Worm (Caenorhabditis elegans) whole organism, L2 larva: ENCODE data around the gene ZK666.14.
A peak's percentile ranks its signal among the peaks of the same experiment; 100 is the strongest.

Source experiments
- C34F6.9 ChIP-seq: fragments of 150-350 bp; optimal IDR thresholded peaks from 2 replicates; lab custom pipeline; 2014; ENCODE audit warnings: missing biosample characterization, missing genetic modification characterization
- F13H6.1 ChIP-seq: sonication (generic microtip); optimal IDR thresholded peaks from 2 replicates; lab custom pipeline; 2016; ENCODE audit warnings: missing genetic modification characterization, missing compliant biosample characterization
- Y55F3AM.14 ChIP-seq: fragments of 200-800 bp; sonication (Bioruptor generic); optimal IDR thresholded peaks from 2 replicates; lab custom pipeline; 2018; ENCODE audit warnings: mild to moderate bottlenecking, missing genetic modification characterization, missing compliant biosample characterization
- alr-1 ChIP-seq: fragments of 150-350 bp; optimal IDR thresholded peaks from 2 replicates; lab custom pipeline; 2014; ENCODE audit warnings: missing biosample characterization, missing genetic modification characterization
- ama-1 ChIP-seq: fragments of 150-350 bp; optimal IDR thresholded peaks from 2 replicates; lab custom pipeline; 2018; ENCODE audit warnings: inconsistent platforms
- blmp-1 ChIP-seq: sonication (generic microtip); optimal IDR thresholded peaks from 2 replicates; lab custom pipeline; 2017; ENCODE audit warnings: missing genetic modification characterization, mild to moderate bottlenecking, missing compliant biosample characterization, antibody characterized with exemption, moderate library complexity; ENCODE audit not compliant: insufficient read depth
- ceh-16 ChIP-seq: fragments of 150-350 bp; optimal IDR thresholded peaks from 2 replicates; lab custom pipeline; 2014; ENCODE audit warnings: missing biosample characterization, missing genetic modification characterization
- ceh-82 ChIP-seq: fragments of 150-350 bp; optimal IDR thresholded peaks from 2 replicates; lab custom pipeline; 2014; ENCODE audit warnings: missing biosample characterization, missing genetic modification characterization
- crh-2 ChIP-seq: sonication (generic microtip); optimal IDR thresholded peaks from 2 replicates; lab custom pipeline; 2017; ENCODE audit warnings: missing biosample characterization, missing genetic modification characterization
- dmd-4 ChIP-seq: sonication (generic microtip); optimal IDR thresholded peaks from 2 replicates; lab custom pipeline; 2017; ENCODE audit warnings: missing biosample characterization, missing genetic modification characterization
- egl-27 ChIP-seq: sonication (generic microtip); optimal IDR thresholded peaks from 3 replicates; lab custom pipeline; 2017; ENCODE audit warnings: missing biosample characterization, missing genetic modification reagents, missing genetic modification characterization
- elt-1 ChIP-seq: fragments of 150-350 bp; optimal IDR thresholded peaks from 2 replicates; lab custom pipeline; 2014; ENCODE audit warnings: missing biosample characterization, missing genetic modification characterization
- elt-3 ChIP-seq: sonication (generic microtip); optimal IDR thresholded peaks from 2 replicates; lab custom pipeline; 2017; ENCODE audit warnings: missing biosample characterization, missing genetic modification characterization
- fos-1 ChIP-seq: fragments of 150-350 bp; optimal IDR thresholded peaks from 2 replicates; lab custom pipeline; 2014; ENCODE audit warnings: missing biosample characterization, missing genetic modification characterization
- gmeb-1 ChIP-seq: fragments of 150-350 bp; optimal IDR thresholded peaks from 2 replicates; lab custom pipeline; 2014; ENCODE audit warnings: missing biosample characterization, missing genetic modification characterization
- lin-11 ChIP-seq: fragments of 150-350 bp; sonication (generic microtip); optimal IDR thresholded peaks from 2 replicates; lab custom pipeline; 2014; ENCODE audit warnings: missing biosample characterization, missing genetic modification characterization, inconsistent platforms, mixed read lengths
- lin-13 ChIP-seq: fragments of 150-350 bp; optimal IDR thresholded peaks from 2 replicates; lab custom pipeline; 2014; ENCODE audit warnings: missing biosample characterization, missing genetic modification reagents, missing genetic modification characterization
- lin-39 ChIP-seq: fragments of 150-350 bp; optimal IDR thresholded peaks from 2 replicates; lab custom pipeline; 2014; ENCODE audit warnings: missing biosample characterization, missing genetic modification reagents, missing genetic modification characterization
- lsy-2 ChIP-seq, 2 experiments: fragments of 150-350 bp in 1 of 2; sonication (generic microtip) in 1 of 2; optimal IDR thresholded peaks; 2 replicates each; lab custom pipeline; 2014 to 2017; ENCODE audit warnings: missing biosample characterization in 2 of 2, missing genetic modification characterization in 2 of 2
- mab-5 ChIP-seq: fragments of 150-350 bp; optimal IDR thresholded peaks from 2 replicates; lab custom pipeline; 2014; ENCODE audit warnings: missing biosample characterization, missing genetic modification characterization
- mbf-1 ChIP-seq: sonication (generic microtip); optimal IDR thresholded peaks from 2 replicates; lab custom pipeline; 2017; ENCODE audit warnings: missing biosample characterization, missing genetic modification characterization
- mdl-1 ChIP-seq, 2 experiments: fragments of 150-350 bp in 1 of 2; sonication (generic microtip) in 1 of 2; optimal IDR thresholded peaks; 2 replicates each; lab custom pipeline; 2017; ENCODE audit warnings: missing biosample characterization in 2 of 2, missing genetic modification characterization in 2 of 2
- nhr-10 ChIP-seq: sonication (generic microtip); optimal IDR thresholded peaks from 2 replicates; lab custom pipeline; 2017; ENCODE audit warnings: missing biosample characterization, missing genetic modification characterization
- nhr-11 ChIP-seq: fragments of 150-350 bp; optimal IDR thresholded peaks from 2 replicates; lab custom pipeline; 2014; ENCODE audit warnings: missing biosample characterization, missing genetic modification characterization
- nhr-12 ChIP-seq: fragments of 150-350 bp; optimal IDR thresholded peaks from 2 replicates; lab custom pipeline; 2014; ENCODE audit warnings: missing biosample characterization, missing genetic modification characterization
- nhr-129 ChIP-seq: fragments of 150-350 bp; optimal IDR thresholded peaks from 2 replicates; lab custom pipeline; 2014; ENCODE audit warnings: missing biosample characterization, missing genetic modification characterization
- nhr-21 ChIP-seq: fragments of 150-350 bp; optimal IDR thresholded peaks from 2 replicates; lab custom pipeline; 2014; ENCODE audit warnings: missing biosample characterization, missing genetic modification characterization
- nhr-23 ChIP-seq: fragments of 150-350 bp; optimal IDR thresholded peaks from 2 replicates; lab custom pipeline; 2014; ENCODE audit warnings: missing biosample characterization, missing genetic modification reagents, missing genetic modification characterization
- nhr-237 ChIP-seq: fragments of 150-350 bp; optimal IDR thresholded peaks from 2 replicates; lab custom pipeline; 2014; ENCODE audit warnings: missing biosample characterization, missing genetic modification characterization
- nhr-25 ChIP-seq: fragments of 150-350 bp; sonication (generic microtip); optimal IDR thresholded peaks from 3 replicates; lab custom pipeline; 2014; ENCODE audit warnings: missing biosample characterization, missing genetic modification characterization
- nhr-6 ChIP-seq: fragments of 150-350 bp; optimal IDR thresholded peaks from 2 replicates; lab custom pipeline; 2014; ENCODE audit warnings: missing biosample characterization, missing genetic modification characterization
- nhr-77 ChIP-seq: fragments of 150-350 bp; optimal IDR thresholded peaks from 2 replicates; lab custom pipeline; 2014; ENCODE audit warnings: missing biosample characterization, missing genetic modification characterization
- sem-4 ChIP-seq: fragments of 150-350 bp; optimal IDR thresholded peaks from 2 replicates; lab custom pipeline; 2014; ENCODE audit warnings: missing biosample characterization, missing genetic modification reagents, missing genetic modification characterization
- sma-3 ChIP-seq: sonication (generic microtip); optimal IDR thresholded peaks from 2 replicates; lab custom pipeline; 2016; ENCODE audit warnings: missing genetic modification reagents, missing genetic modification characterization, missing compliant biosample characterization
- sma-9 ChIP-seq, 2 experiments: fragments of 150-350 bp in 1 of 2; sonication (generic microtip) in 1 of 2; optimal IDR thresholded peaks; 2 replicates each; lab custom pipeline; 2014 to 2016; ENCODE audit warnings: missing genetic modification characterization in 2 of 2, mild to moderate bottlenecking in 1 of 2, missing biosample characterization in 1 of 2, missing compliant biosample characterization in 1 of 2, missing genetic modification reagents in 1 of 2, moderate library complexity in 1 of 2
- unc-39 ChIP-seq: fragments of 150-350 bp; optimal IDR thresholded peaks from 2 replicates; lab custom pipeline; 2014; ENCODE audit warnings: missing biosample characterization, missing genetic modification characterization
- unc-55 ChIP-seq: fragments of 150-350 bp; sonication (generic microtip); optimal IDR thresholded peaks from 3 replicates; lab custom pipeline; 2014; ENCODE audit warnings: missing biosample characterization, missing genetic modification reagents, missing genetic modification characterization
- unc-62 ChIP-seq: fragments of 150-350 bp; optimal IDR thresholded peaks from 2 replicates; lab custom pipeline; 2014; ENCODE audit warnings: missing biosample characterization, missing genetic modification reagents, missing genetic modification characterization
- ztf-1 ChIP-seq: fragments of 200-800 bp; sonication (Bioruptor generic); conservative IDR thresholded peaks from 2 replicates; pipeline ENCODE4 v1.3.6; 2022; ENCODE audit warnings: missing genetic modification characterization, missing compliant biosample characterization
- ztf-4 ChIP-seq: fragments of 150-350 bp; optimal IDR thresholded peaks from 2 replicates; lab custom pipeline; 2014; ENCODE audit warnings: missing biosample characterization, missing genetic modification characterization

Gene ZK666.14

DNA sequence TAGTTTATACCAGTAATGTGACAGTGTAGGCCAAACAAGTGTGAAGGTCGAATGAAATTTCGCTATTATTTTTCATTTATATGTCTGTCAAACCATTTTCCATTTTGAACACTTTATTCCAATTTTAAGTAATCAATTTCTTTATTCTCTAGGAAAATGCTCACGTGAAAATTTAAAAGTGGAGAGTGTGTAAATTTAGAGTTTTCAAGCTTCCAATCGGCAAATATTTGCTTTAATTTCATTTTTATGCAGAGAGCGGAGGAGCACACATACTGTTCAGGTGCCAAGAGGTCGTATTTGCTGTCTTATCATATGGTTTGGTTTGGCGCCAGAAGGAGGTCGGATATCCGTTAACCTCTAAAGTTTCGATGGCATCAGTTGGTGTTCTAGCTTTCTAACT, 47.8 kb upstream of the ZK666.14 start:
- no peak for TF ChIP-seq nhr-129 (tag; lab: Kevin White, UChicago)
- TF ChIP-seq nhr-11 = peak; percentile 3
- TF ChIP-seq, all 48 proteins: peak for 1

ce11 chrII:10447348-10448316, 46.9 kb upstream of the ZK666.14 start, which contains the start of gene ZK673.2:
TSS of gene ZK673.2 (plus strand) at chrII:10448266.
- TF ChIP-seq sma-9 (GFP tag; optimal IDR thresholded peaks at IDR 0.05; lab: Kevin White, UChicago) = peak; percentile 79
- no peak for TF ChIP-seq sma-9 (tag; optimal IDR thresholded peaks at IDR 0.05; lab: Kevin White, UChicago)
- TF ChIP-seq Y55F3AM.14 (GFP tag; lab: Kevin White, UChicago) = peak; percentile 55
- TF ChIP-seq nhr-25 (tag; lab: Kevin White, UChicago) = peak; percentile 88
- TF ChIP-seq mab-5 (tag; lab: Kevin White, UChicago) = no peak
- TF ChIP-seq lin-39 (tag; lab: Kevin White, UChicago) = no peak
- peak; percentile 6 for TF ChIP-seq ama-1 (lab: Kevin White, UChicago)
- no peak for TF ChIP-seq alr-1 (tag; lab: Kevin White, UChicago)
- peak; percentile 32 for TF ChIP-seq C34F6.9 (tag; lab: Kevin White, UChicago)
- TF ChIP-seq sma-3 (GFP tag; lab: Kevin White, UChicago) = peak; percentile 62
- peak; percentile 12 for TF ChIP-seq F13H6.1 (tag; lab: Kevin White, UChicago)
- peak; percentile 83 for TF ChIP-seq nhr-21
- no peak for TF ChIP-seq nhr-6 (tag; lab: Kevin White, UChicago)
- TF ChIP-seq unc-62 = no peak
- peak; percentile 85 for TF ChIP-seq fos-1 (tag; lab: Kevin White, UChicago)
- peak; percentile 60 for TF ChIP-seq crh-2 (tag; lab: Kevin White, UChicago)
- no peak for TF ChIP-seq dmd-4 (tag; lab: Kevin White, UChicago)
- TF ChIP-seq egl-27 (tag; lab: Kevin White, UChicago) = no peak
- TF ChIP-seq nhr-129 (tag; lab: Kevin White, UChicago) = peak; percentile 56
- peak in 1 of 2 experiments; percentile 32 for TF ChIP-seq lsy-2 (tag; optimal IDR thresholded peaks at IDR 0.05; lab: Kevin White, UChicago)
- TF ChIP-seq mdl-1 (tag; optimal IDR thresholded peaks at IDR 0.05; lab: Kevin White, UChicago) = peak in 1 of 2 experiments; percentile 68
- no peak for TF ChIP-seq nhr-77 (tag; lab: Kevin White, UChicago)
- TF ChIP-seq blmp-1 = peak; percentile 45
- peak; percentile 71 for TF ChIP-seq gmeb-1 (tag; lab: Kevin White, UChicago)

- TF ChIP-seq nhr-12 = no peak
- TF ChIP-seq ceh-16 (tag; lab: Kevin White, UChicago) = no peak
- TF ChIP-seq nhr-10 (tag; lab: Kevin White, UChicago) = no peak
- TF ChIP-seq dmd-4 (tag; lab: Kevin White, UChicago) = no peak
- TF ChIP-seq F13H6.1 (tag; lab: Kevin White, UChicago) = no peak
- TF ChIP-seq mdl-1 (tag; optimal IDR thresholded peaks at IDR 0.05; lab: Kevin White, UChicago) = no peak
- TF ChIP-seq nhr-237 (tag; lab: Kevin White, UChicago) = no peak
- no peak for TF ChIP-seq lsy-2 (tag; optimal IDR thresholded peaks at IDR 0.05; lab: Kevin White, UChicago)
- no peak for TF ChIP-seq lin-39 (tag; lab: Kevin White, UChicago)
- no peak for TF ChIP-seq ztf-1 (GFP tag; lab: Robert Waterston, UW)
- TF ChIP-seq unc-39 = no peak
- no peak for TF ChIP-seq lin-13 (GFP tag; lab: Kevin White, UChicago)
These were observed 44.9 kb upstream of the ZK666.14 start, which contains the start of gene lin-56 for ce11 chrII:10449707-10450106. TSS of gene lin-56 (plus strand) at chrII:10450007.

DNA sequence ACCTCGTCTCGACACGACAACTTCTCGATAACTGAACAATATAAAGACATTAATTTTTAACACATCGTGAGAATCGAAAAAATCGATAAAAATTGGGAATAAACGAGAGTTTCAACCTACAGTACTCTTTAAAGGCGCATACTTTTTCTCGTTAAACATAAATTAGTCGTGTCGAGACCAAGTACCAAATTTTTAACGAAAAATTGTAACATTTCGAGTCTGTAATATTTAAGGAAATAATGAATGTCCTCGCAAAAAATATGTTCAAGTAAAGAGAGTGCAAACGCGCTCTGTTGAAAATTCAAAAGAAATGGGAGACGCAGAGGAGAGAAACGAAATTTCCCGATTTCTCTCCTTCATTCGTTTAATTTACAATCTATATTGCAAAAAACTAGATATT, 44.2 kb upstream of the ZK666.14 start:
- TF ChIP-seq gmeb-1 (tag; lab: Kevin White, UChicago) = no peak
- TF ChIP-seq lin-39 (tag; lab: Kevin White, UChicago) = no peak
- TF ChIP-seq nhr-77 (tag; lab: Kevin White, UChicago) = no peak
- TF ChIP-seq nhr-6 (tag; lab: Kevin White, UChicago) = peak; percentile 15
- TF ChIP-seq elt-1 = no peak
- peak; percentile 12 for TF ChIP-seq sma-9 (GFP tag; optimal IDR thresholded peaks at IDR 0.05; lab: Kevin White, UChicago)
- TF ChIP-seq sma-9 (tag; optimal IDR thresholded peaks at IDR 0.05; lab: Kevin White, UChicago) = no peak
- TF ChIP-seq nhr-10 (tag; lab: Kevin White, UChicago) = no peak
- no peak for TF ChIP-seq lin-13 (GFP tag; lab: Kevin White, UChicago)
- no peak for TF ChIP-seq Y55F3AM.14 (GFP tag; lab: Kevin White, UChicago)
- TF ChIP-seq crh-2 (tag; lab: Kevin White, UChicago) = peak; percentile 23
- TF ChIP-seq nhr-237 (tag; lab: Kevin White, UChicago) = no peak
- TF ChIP-seq F13H6.1 (tag; lab: Kevin White, UChicago) = no peak
- TF ChIP-seq mbf-1 (tag; lab: Kevin White, UChicago) = no peak
- no peak for TF ChIP-seq elt-3 (tag; lab: Kevin White, UChicago)
- TF ChIP-seq nhr-25 (tag; lab: Kevin White, UChicago) = peak; percentile 36
- no peak for TF ChIP-seq mab-5 (tag; lab: Kevin White, UChicago)
- no peak for TF ChIP-seq sem-4 (tag; lab: Kevin White, UChicago)
- TF ChIP-seq nhr-23 = no peak
- TF ChIP-seq nhr-11 = no peak
- peak; percentile 14 for TF ChIP-seq unc-55
- TF ChIP-seq dmd-4 (tag; lab: Kevin White, UChicago) = no peak
- TF ChIP-seq nhr-21 = peak; percentile 24
- TF ChIP-seq ztf-4 (tag; lab: Kevin White, UChicago) = peak; percentile 60
- no peak for TF ChIP-seq alr-1 (tag; lab: Kevin White, UChicago)
- TF ChIP-seq fos-1 (tag; lab: Kevin White, UChicago) = no peak
- TF ChIP-seq lin-11 (tag; lab: Kevin White, UChicago) = no peak
- TF ChIP-seq nhr-12 = no peak
- TF ChIP-seq blmp-1 = no peak
- no peak for TF ChIP-seq ceh-82 (tag; lab: Kevin White, UChicago)
